Fruit fly (Drosophila melanogaster) whole organism, pupa: Measurements from ENCODE around the gene Pex12.

Experiments
- CG12605 ChIP-seq: fragments of 200-800 bp; sonication (Bioruptor generic); IDR thresholded peaks from 2 replicates; pipeline ENCODE4 v1.3.6; 2022; ENCODE audit warnings: missing biosample characterization, missing genetic modification characterization
- CG14655 ChIP-seq: fragments of 200-800 bp; sonication (Bioruptor generic); optimal IDR thresholded peaks from 3 replicates; lab custom pipeline; 2017; ENCODE audit warnings: mild to moderate bottlenecking, missing biosample characterization, missing genetic modification reagents, missing genetic modification characterization
- CG15710 ChIP-seq: fragments of 200-800 bp; sonication (Bioruptor generic); optimal IDR thresholded peaks from 2 replicates; lab custom pipeline; 2018; ENCODE audit warnings: missing biosample characterization, mild to moderate bottlenecking, missing genetic modification characterization, moderate library complexity
- CG32121 ChIP-seq: fragments of 200-800 bp; sonication (Bioruptor generic); IDR thresholded peaks from 2 replicates; pipeline ENCODE4 v1.3.6; 2022; ENCODE audit warnings: missing biosample characterization, missing genetic modification characterization
- CG34367 ChIP-seq: fragments of 200-800 bp; sonication (Bioruptor generic); optimal IDR thresholded peaks from 2 replicates; lab custom pipeline; 2018; ENCODE audit warnings: missing biosample characterization, mild to moderate bottlenecking, missing genetic modification characterization
- CG8159 ChIP-seq: fragments of 200-800 bp; sonication (Bioruptor generic); optimal IDR thresholded peaks from 3 replicates; lab custom pipeline; 2018; ENCODE audit warnings: missing biosample characterization, mild to moderate bottlenecking, missing genetic modification characterization, moderate library complexity
- EcR ChIP-seq: fragments of 200-800 bp; sonication (Bioruptor generic); optimal IDR thresholded peaks from 3 replicates; lab custom pipeline; 2019; ENCODE audit warnings: missing biosample characterization, missing genetic modification characterization, mild to moderate bottlenecking, moderate library complexity, missing genetic modification reagents
- Snoo ChIP-seq: fragments of 200-800 bp; sonication (Bioruptor generic); optimal IDR thresholded peaks from 3 replicates; lab custom pipeline; 2017; ENCODE audit warnings: missing biosample characterization, mild to moderate bottlenecking, missing genetic modification characterization, inconsistent platforms
- gl ChIP-seq: fragments of 200-800 bp; sonication (Bioruptor generic); optimal IDR thresholded peaks from 2 replicates; lab custom pipeline; 2018; ENCODE audit warnings: missing biosample characterization, mild to moderate bottlenecking, missing genetic modification characterization

DNA sequence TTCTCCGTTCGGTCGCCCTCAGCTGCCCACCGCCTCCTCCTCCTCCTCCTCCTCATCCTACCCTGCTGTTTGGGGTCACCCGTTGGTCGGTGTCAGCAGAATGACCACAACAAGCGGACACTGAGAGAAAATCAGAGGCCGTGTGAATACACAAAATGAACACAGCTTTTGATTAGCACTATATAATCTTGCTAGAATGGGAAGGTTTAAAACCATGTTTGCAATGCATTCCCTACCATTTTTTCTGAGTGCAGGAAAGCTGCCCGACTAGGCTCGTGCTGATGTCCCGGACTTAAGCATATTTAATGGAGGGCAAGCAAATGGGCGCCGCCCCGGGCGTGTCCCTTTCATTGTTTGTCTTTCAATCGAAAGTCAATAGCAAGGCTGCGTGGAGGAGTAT lies 34.9 kb upstream of the Pex12 start:
- no peak for TF ChIP-seq CG14655 (GFP tag; lab: Kevin White, UChicago)
- TF ChIP-seq Snoo (tag; lab: Kevin White, UChicago) = no peak
- no peak for TF ChIP-seq EcR
- TF ChIP-seq gl (tag; lab: Kevin White, UChicago) = no peak
- no peak for TF ChIP-seq CG32121 (GFP tag; lab: Robert Waterston, UW)
- TF ChIP-seq CG34367 = no peak
- no peak for TF ChIP-seq CG8159 (tag; lab: Kevin White, UChicago)
- TF ChIP-seq CG15710 = no peak
- TF ChIP-seq CG12605 (GFP tag; lab: Robert Waterston, UW) = no peak
